Fruit fly (Drosophila melanogaster) whole organism, embryonic: ENCODE results near the gene Hrd3.

Source experiments
- Asciz ChIP-seq: fragments of 200-800 bp; sonication (Bioruptor generic); optimal IDR thresholded peaks from 2 replicates; lab custom pipeline; 2017; ENCODE audit warnings: missing biosample characterization, mild to moderate bottlenecking, missing genetic modification characterization, missing genetic modification reagents
- CG1233 ChIP-seq: fragments of 200-800 bp; sonication (Bioruptor generic); optimal IDR thresholded peaks from 4 replicates; lab custom pipeline; 2018; ENCODE audit warnings: missing biosample characterization, mild to moderate bottlenecking, missing genetic modification characterization
- CG12391 ChIP-seq: fragments of 200-800 bp; sonication (Bioruptor generic); optimal IDR thresholded peaks from 3 replicates; lab custom pipeline; 2018; ENCODE audit warnings: missing biosample characterization, mild to moderate bottlenecking, missing genetic modification characterization, moderate library complexity
- CG14860 ChIP-seq: fragments of 200-800 bp; sonication (Bioruptor generic); IDR thresholded peaks from 3 replicates; pipeline ENCODE4 v1.3.6; 2022; ENCODE audit warnings: missing biosample characterization, missing genetic modification characterization; ENCODE audit not compliant: partially characterized antibody
- CG14965 ChIP-seq: fragments of 200-800 bp; sonication (Bioruptor generic); optimal IDR thresholded peaks from 2 replicates; lab custom pipeline; 2016; ENCODE audit warnings: missing biosample characterization, missing genetic modification characterization, borderline replicate concordance
- CG17361 ChIP-seq: fragments of 200-800 bp; sonication (Bioruptor generic); IDR thresholded peaks from 3 replicates; pipeline ENCODE4 v1.3.6; 2022; ENCODE audit warnings: missing biosample characterization, missing genetic modification characterization
- CG17568 ChIP-seq: fragments of 200-800 bp; sonication (Bioruptor generic); optimal IDR thresholded peaks from 2 replicates; lab custom pipeline; 2018; ENCODE audit warnings: missing biosample characterization, mild to moderate bottlenecking, missing genetic modification characterization, moderate library complexity
- CG1832 ChIP-seq: fragments of 200-800 bp; sonication (Bioruptor generic); optimal IDR thresholded peaks from 2 replicates; lab custom pipeline; 2017; ENCODE audit warnings: missing biosample characterization, mild to moderate bottlenecking, missing genetic modification characterization, inconsistent platforms
- CG2120 ChIP-seq: fragments of 200-800 bp; sonication (Bioruptor generic); optimal IDR thresholded peaks from 3 replicates; lab custom pipeline; 2016; ENCODE audit warnings: missing biosample characterization, missing genetic modification characterization
- CG3065 ChIP-seq: fragments of 200-800 bp; sonication (Bioruptor generic); optimal IDR thresholded peaks from 2 replicates; lab custom pipeline; 2016; ENCODE audit warnings: missing biosample characterization, missing genetic modification characterization
- CG3838 ChIP-seq: fragments of 200-800 bp; sonication (Bioruptor generic); optimal IDR thresholded peaks from 3 replicates; lab custom pipeline; 2016; ENCODE audit warnings: missing biosample characterization, missing genetic modification characterization
- CG6654 ChIP-seq: fragments of 200-800 bp; sonication (Bioruptor generic); optimal IDR thresholded peaks from 2 replicates; lab custom pipeline; 2017; ENCODE audit warnings: missing biosample characterization, mild to moderate bottlenecking, missing genetic modification characterization
- CG7372 ChIP-seq: fragments of 200-800 bp; sonication (Bioruptor generic); IDR thresholded peaks from 2 replicates; pipeline ENCODE4 v1.3.6; 2022; ENCODE audit warnings: missing biosample characterization, missing genetic modification characterization
- CG7745 ChIP-seq: fragments of 200-800 bp; sonication (Bioruptor generic); optimal IDR thresholded peaks from 2 replicates; lab custom pipeline; 2018; ENCODE audit warnings: missing biosample characterization, mild to moderate bottlenecking, missing genetic modification characterization, moderate library complexity
- CHES-1-like ChIP-seq: fragments of 200-800 bp; sonication (Bioruptor generic); optimal IDR thresholded peaks from 2 replicates; lab custom pipeline; 2016; ENCODE audit warnings: missing biosample characterization, missing genetic modification characterization
- Camta ChIP-seq: fragments of 200-800 bp; sonication (Bioruptor generic); optimal IDR thresholded peaks from 2 replicates; lab custom pipeline; 2016; ENCODE audit warnings: missing biosample characterization, missing genetic modification characterization
- D ChIP-seq, 2 experiments: fragments of 200-800 bp in 1 of 2; fragments of >200 bp in 1 of 2; sonication (Bioruptor generic) in 1 of 2; optimal IDR thresholded peaks; 2 replicates in 1 of 2; 3 replicates in 1 of 2; lab custom pipeline; 2017; ENCODE audit warnings: mild to moderate bottlenecking in 1 of 2, missing biosample characterization in 1 of 2, missing genetic modification characterization in 1 of 2, missing genetic modification reagents in 1 of 2
- Deaf1 ChIP-seq: fragments of 200-800 bp; optimal IDR thresholded peaks from 3 replicates; lab custom pipeline; 2019; ENCODE audit warnings: missing biosample characterization, mild to moderate bottlenecking, missing genetic modification characterization, moderate library complexity
- E2f2 ChIP-seq: fragments of 200-800 bp; sonication (Bioruptor generic); IDR thresholded peaks from 2 replicates; pipeline ENCODE4 v1.3.6; 2022; ENCODE audit warnings: missing biosample characterization, missing genetic modification characterization
- Fer1 ChIP-seq: fragments of 200-800 bp; sonication (Bioruptor generic); optimal IDR thresholded peaks from 2 replicates; lab custom pipeline; 2017; ENCODE audit warnings: missing biosample characterization, mild to moderate bottlenecking, missing genetic modification characterization
- HmgD ChIP-seq: fragments of 200-800 bp; sonication (Bioruptor generic); optimal IDR thresholded peaks from 3 replicates; lab custom pipeline; 2016; ENCODE audit warnings: missing biosample characterization, missing genetic modification characterization
- Hmx ChIP-seq: fragments of 200-800 bp; sonication (Bioruptor generic); optimal IDR thresholded peaks from 2 replicates; lab custom pipeline; 2016; ENCODE audit warnings: missing biosample characterization, missing genetic modification characterization
- Hsf ChIP-seq: fragments of 200-800 bp; sonication (Bioruptor generic); optimal IDR thresholded peaks from 3 replicates; lab custom pipeline; 2016; ENCODE audit warnings: missing biosample characterization, missing genetic modification characterization
- Lpt ChIP-seq: fragments of >200 bp; optimal IDR thresholded peaks from 2 replicates; lab custom pipeline; 2018; ENCODE audit warnings: missing biosample characterization, missing genetic modification characterization
- Med ChIP-seq: fragments of 200-800 bp; sonication (Bioruptor generic); peaks from one replicate; lab custom pipeline; 2016; ENCODE audit warnings: missing biosample characterization, missing genetic modification characterization, mild to moderate bottlenecking, inconsistent platforms, moderate library complexity
- Meics ChIP-seq: fragments of 200-800 bp; sonication (Bioruptor generic); optimal IDR thresholded peaks from 2 replicates; lab custom pipeline; 2017; ENCODE audit warnings: missing biosample characterization, mild to moderate bottlenecking, missing genetic modification characterization
- Six4 ChIP-seq: fragments of 200-800 bp; sonication (Bioruptor generic); optimal IDR thresholded peaks from 2 replicates; lab custom pipeline; 2016; ENCODE audit warnings: missing biosample characterization, missing genetic modification characterization
- Trl ChIP-seq, 3 experiments: fragments of >200 bp in 2 of 3; fragments of 200-800 bp in 1 of 3; sonication (Bioruptor generic) in 1 of 3; optimal IDR thresholded peaks; 2 replicates in 1 of 3; 3 replicates in 2 of 3; lab custom pipeline; 2016 to 2017; ENCODE audit warnings: missing biosample characterization in 1 of 3, missing genetic modification characterization in 1 of 3
- amos ChIP-seq: fragments of 200-800 bp; sonication (Bioruptor generic); IDR thresholded peaks from 2 replicates; pipeline ENCODE4 v1.3.6; 2022; ENCODE audit warnings: missing biosample characterization, missing genetic modification characterization; ENCODE audit not compliant: partially characterized antibody
- crc ChIP-seq: fragments of 200-800 bp; sonication (Bioruptor generic); optimal IDR thresholded peaks from 2 replicates; lab custom pipeline; 2016; ENCODE audit warnings: missing biosample characterization, missing genetic modification characterization
- croc ChIP-seq: fragments of 200-800 bp; sonication (Bioruptor generic); conservative IDR thresholded peaks from 3 replicates; pipeline ENCODE4 v1.3.6; 2022; ENCODE audit warnings: missing biosample characterization, missing genetic modification characterization
- dmrt99B ChIP-seq: fragments of 200-800 bp; sonication (Bioruptor generic); optimal IDR thresholded peaks from 2 replicates; lab custom pipeline; 2018; ENCODE audit warnings: missing biosample characterization, mild to moderate bottlenecking, missing genetic modification characterization, moderate library complexity
- emc ChIP-seq: fragments of 200-800 bp; sonication (Bioruptor generic); optimal IDR thresholded peaks from 2 replicates; lab custom pipeline; 2016; ENCODE audit warnings: missing biosample characterization, missing genetic modification characterization
- fd64A ChIP-seq: fragments of 200-800 bp; sonication (Bioruptor generic); optimal IDR thresholded peaks from 3 replicates; lab custom pipeline; 2018; ENCODE audit warnings: missing biosample characterization, mild to moderate bottlenecking, missing genetic modification characterization
- gce ChIP-seq: fragments of 200-800 bp; sonication (Bioruptor generic); IDR thresholded peaks from 3 replicates; pipeline ENCODE4 v1.3.6; 2022; ENCODE audit warnings: missing biosample characterization, missing genetic modification characterization
- grau ChIP-seq: fragments of 200-800 bp; optimal IDR thresholded peaks from 3 replicates; lab custom pipeline; 2019; ENCODE audit warnings: missing biosample characterization, mild to moderate bottlenecking, missing genetic modification characterization, moderate library complexity
- grn ChIP-seq: fragments of 200-800 bp; sonication (Bioruptor generic); optimal IDR thresholded peaks from 3 replicates; lab custom pipeline; 2017; ENCODE audit warnings: missing biosample characterization, missing genetic modification characterization
- gro ChIP-seq: fragments of 200-800 bp; sonication (Bioruptor generic); optimal IDR thresholded peaks from 2 replicates; lab custom pipeline; 2016; ENCODE audit warnings: missing biosample characterization, missing genetic modification characterization
- her ChIP-seq: fragments of 200-800 bp; sonication (Bioruptor generic); optimal IDR thresholded peaks from 2 replicates; lab custom pipeline; 2016; ENCODE audit warnings: missing biosample characterization, missing genetic modification characterization
- ind ChIP-seq: fragments of 200-800 bp; sonication (Bioruptor generic); optimal IDR thresholded peaks from 3 replicates; lab custom pipeline; 2016; ENCODE audit warnings: missing biosample characterization, missing genetic modification characterization
- lmd ChIP-seq: fragments of 200-800 bp; sonication (Bioruptor generic); IDR thresholded peaks from 2 replicates; pipeline ENCODE4 v1.3.6; 2022; ENCODE audit warnings: missing biosample characterization, missing genetic modification characterization
- pita ChIP-seq: fragments of 200-800 bp; sonication (Bioruptor generic); optimal IDR thresholded peaks from 2 replicates; lab custom pipeline; 2017; ENCODE audit warnings: missing biosample characterization, mild to moderate bottlenecking, missing genetic modification characterization
- ro ChIP-seq: fragments of 200-800 bp; sonication (Bioruptor generic); IDR thresholded peaks from 2 replicates; pipeline ENCODE4 v1.3.6; 2022; ENCODE audit warnings: missing biosample characterization, missing genetic modification characterization
- sd ChIP-seq: fragments of 200-800 bp; sonication (Bioruptor generic); optimal IDR thresholded peaks from 3 replicates; lab custom pipeline; 2018; ENCODE audit warnings: missing biosample characterization, mild to moderate bottlenecking, missing genetic modification characterization, moderate library complexity
- sens ChIP-seq: fragments of 200-800 bp; sonication (Bioruptor generic); peaks from one replicate; lab custom pipeline; 2016; ENCODE audit warnings: missing biosample characterization, missing genetic modification characterization
- ssp ChIP-seq: fragments of 200-800 bp; sonication (Bioruptor generic); IDR thresholded peaks from 2 replicates; pipeline ENCODE4 v1.3.6; 2022; ENCODE audit warnings: missing biosample characterization, missing genetic modification characterization
- trem ChIP-seq: fragments of 200-800 bp; optimal IDR thresholded peaks from 3 replicates; lab custom pipeline; 2019; ENCODE audit warnings: missing biosample characterization, mild to moderate bottlenecking, missing genetic modification characterization, moderate library complexity
- trh ChIP-seq: fragments of 200-800 bp; sonication (Bioruptor generic); optimal IDR thresholded peaks from 2 replicates; lab custom pipeline; 2016; ENCODE audit warnings: missing biosample characterization, missing genetic modification characterization
- vnd ChIP-seq: fragments of 200-800 bp; sonication (Bioruptor generic); IDR thresholded peaks from 3 replicates; pipeline ENCODE4 v1.3.6; 2022; ENCODE audit warnings: missing biosample characterization, missing genetic modification characterization; ENCODE audit not compliant: partially characterized antibody

Hrd3 gene

dm6 chr3R:23757912-23758607 is at the start of gene Hrd3, which contains the start of gene PTPMT1 (continued):
- TF ChIP-seq CHES-1-like (GFP tag; lab: Kevin White, UChicago) (peak; percentile 97), sens (GFP tag; lab: Kevin White, UChicago) (peak; percentile 100), trem (tag; lab: Kevin White, UChicago) (peak; percentile 95), dmrt99B (peak; percentile 99), ssp (GFP tag; lab: Robert Waterston, UW) (peak; percentile 90), Hmx (GFP tag; lab: Kevin White, UChicago) (peak; percentile 97), lmd (GFP tag; lab: Robert Waterston, UW) (peak; percentile 98), grau (tag; lab: Kevin White, UChicago) (peak; percentile 98), pita (no peak), Trl (optimal IDR thresholded peaks at IDR 0.05; lab: Kevin White, UChicago) (no peak), Trl (GFP tag; optimal IDR thresholded peaks at IDR 0.05; lab: Kevin White, UChicago) (peak; percentile 97), Deaf1 (peak; percentile 86), CG14965 (GFP tag; lab: Kevin White, UChicago) (peak; percentile 70), CG3838 (GFP tag; lab: Kevin White, UChicago) (peak; percentile 97), CG17568 (no peak), trh (GFP tag; lab: Kevin White, UChicago) (peak; percentile 97), Six4 (GFP tag; lab: Kevin White, UChicago) (peak; percentile 98), Lpt (GFP tag; lab: Kevin White, UChicago) (no peak), Hsf (GFP tag; lab: Kevin White, UChicago) (peak; percentile 99), grn (GFP tag; lab: Kevin White, UChicago) (peak; percentile 83), CG1233 (GFP tag; lab: Kevin White, UChicago) (peak; percentile 99), Camta (peak; percentile 97), amos (GFP tag; lab: Robert Waterston, UW) (peak; percentile 27; the same call in 1 of the 2 replicates), Med (GFP tag; lab: Kevin White, UChicago) (peak; percentile 99), CG12391 (tag; lab: Kevin White, UChicago) (peak; percentile 99), ind (GFP tag; lab: Kevin White, UChicago) (peak; percentile 99), CG3065 (peak; percentile 96), sd (peak; percentile 96), croc (peak; percentile 96), her (peak; percentile 90), CG14860 (GFP tag; lab: Robert Waterston, UW) (no peak), CG1832 (no peak), emc (peak; percentile 95), Fer1 (GFP tag; lab: Kevin White, UChicago) (peak; percentile 98), Meics (GFP tag; lab: Kevin White, UChicago) (peak; percentile 99), Asciz (peak; percentile 97), CG2120 (GFP tag; lab: Kevin White, UChicago) (peak; percentile 99), gro (GFP tag; lab: Kevin White, UChicago) (peak; percentile 97), CG6654 (GFP tag; lab: Kevin White, UChicago) (peak; percentile 93), CG17361 (GFP tag; lab: Robert Waterston, UW) (peak; percentile 100), E2f2 (GFP tag; lab: Robert Waterston, UW) (peak; percentile 79), crc (GFP tag; lab: Kevin White, UChicago) (peak; percentile 93), gce (GFP tag; lab: Robert Waterston, UW) (peak; percentile 87; the same call in 2 of the 3 replicates), HmgD (peak; percentile 93), D (optimal IDR thresholded peaks at IDR 0.05; lab: Kevin White, UChicago) (no peak), D (GFP tag; optimal IDR thresholded peaks at IDR 0.05; lab: Kevin White, UChicago) (peak; percentile 99), ro (GFP tag; lab: Robert Waterston, UW) (peak; percentile 88), fd64A (peak; percentile 84), vnd (GFP tag; lab: Robert Waterston, UW) (no peak), CG7372 (GFP tag; lab: Robert Waterston, UW) (peak; percentile 95), CG7745 (tag; lab: Kevin White, UChicago) (no peak)
